Fruit fly (Drosophila melanogaster): ENCODE measurements around the gene Pmi.

The Pmi gene

dm6 chr3L:5768532-5769497 lies 11.0 kb upstream of the Pmi start, which contains the start of the genes Ppat-Dpck and scny (continued):
- TF ChIP-seq CG4282 (GFP tag; optimal IDR thresholded peaks at IDR 0.05) (peak; percentile 4), CG17361 (GFP tag; IDR thresholded peaks at IDR 0.05) (no peak), Bteb2 (GFP tag; optimal IDR thresholded peaks at IDR 0.05) (no peak), CG16813 (GFP tag; IDR thresholded peaks at IDR 0.05; ENCODE audit: partially characterized antibody) (peak; percentile 92), cwo (GFP tag; optimal IDR thresholded peaks at IDR 0.05) (no peak), cad (GFP tag; optimal IDR thresholded peaks at IDR 0.05) (no peak), CG30431 (GFP tag; optimal IDR thresholded peaks at IDR 0.05) (no peak), Gug (GFP tag; IDR thresholded peaks at IDR 0.05) (no peak), CG13123 (GFP tag; optimal IDR thresholded peaks at IDR 0.05) (no peak), prd (optimal IDR thresholded peaks at IDR 0.05) (no peak), prd (GFP tag; IDR thresholded peaks at IDR 0.05) (no peak), CG33213 (GFP tag; optimal IDR thresholded peaks at IDR 0.05) (peak; percentile 19), CG16863 (GFP tag; optimal IDR thresholded peaks at IDR 0.05) (no peak), Awh (GFP tag; IDR thresholded peaks at IDR 0.05) (no peak), B-H1 (GFP tag; IDR thresholded peaks at IDR 0.05) (no peak), CG15601 (tag; optimal IDR thresholded peaks at IDR 0.05) (peak; percentile 48), CG30020 (tag; optimal IDR thresholded peaks at IDR 0.05) (peak; percentile 46), sd (tag; optimal IDR thresholded peaks at IDR 0.05) (no peak), CG10959 (GFP tag; IDR thresholded peaks at IDR 0.05) (no peak), Dp (GFP tag; optimal IDR thresholded peaks at IDR 0.05) (peak; percentile 19), fd102C (GFP tag; optimal IDR thresholded peaks at IDR 0.05) (no peak), toy (GFP tag; IDR thresholded peaks at IDR 0.05) (no peak), Blimp-1 (GFP tag; optimal IDR thresholded peaks at IDR 0.05) (no peak), CG9932 (GFP tag; IDR thresholded peaks at IDR 0.05) (peak; percentile 14; the same call in 1 of the 2 replicates), Ssrp (tag; optimal IDR thresholded peaks at IDR 0.05) (no peak), pros (GFP tag; optimal IDR thresholded peaks at IDR 0.05) (no peak), grau (tag; optimal IDR thresholded peaks at IDR 0.05) (peak; percentile 48), dm (GFP tag; optimal IDR thresholded peaks at IDR 0.05) (peak; percentile 91), inv (GFP tag; IDR thresholded peaks at IDR 0.05; ENCODE audit: partially characterized antibody) (peak; percentile 89), dmrt99B (tag; optimal IDR thresholded peaks at IDR 0.05) (no peak), pho (GFP tag; optimal IDR thresholded peaks at IDR 0.05) (peak; percentile 21), CG8359 (GFP tag; optimal IDR thresholded peaks at IDR 0.05; ENCODE audit: borderline replicate concordance) (no peak), wek (GFP tag; optimal IDR thresholded peaks at IDR 0.05) (peak; percentile 21), CG10147 (GFP tag; optimal IDR thresholded peaks at IDR 0.05) (peak; percentile 62), mirr (GFP tag; optimal IDR thresholded peaks at IDR 0.05) (no peak), CG12391 (tag; optimal IDR thresholded peaks at IDR 0.05) (peak; percentile 34), CG15514 (GFP tag; optimal IDR thresholded peaks at IDR 0.05) (peak; percentile 61), CG34376 (GFP tag; optimal IDR thresholded peaks at IDR 0.05) (peak; percentile 6), Oli (tag; optimal IDR thresholded peaks at IDR 0.05) (no peak), org-1 (GFP tag; optimal IDR thresholded peaks at IDR 0.05) (no peak), chinmo (GFP tag; IDR thresholded peaks at IDR 0.05; ENCODE audit: partially characterized antibody) (peak; percentile 77; the same call in 2 of the 4 replicates), Pdp1 (GFP tag; optimal IDR thresholded peaks at IDR 0.05) (peak in 1 of 2 experiments; percentile 67), Elba2 (GFP tag; optimal IDR thresholded peaks at IDR 0.05) (no peak), Adf1 (GFP tag; IDR thresholded peaks at IDR 0.05) (peak; percentile 63), CG15011 (GFP tag; optimal IDR thresholded peaks at IDR 0.05) (no peak), Hey (tag; optimal IDR thresholded peaks at IDR 0.05) (no peak), CG18619 (GFP tag; optimal IDR thresholded peaks at IDR 0.05) (no peak), ham (GFP tag; IDR thresholded peaks at IDR 0.05) (no peak)

All from whole organism, embryonic.